Worm (Caenorhabditis elegans) whole organism, L2 larva: ENCODE data around the gene Y37E11AM.3.

ENCODE experiments used
- R02D3.7 ChIP-seq: fragments of 150-350 bp; optimal IDR thresholded peaks from 2 replicates; lab custom pipeline; 2014; ENCODE audit warnings: missing biosample characterization, missing genetic modification characterization
- ZK546.5 ChIP-seq: sonication (generic microtip); optimal IDR thresholded peaks from 2 replicates; lab custom pipeline; 2017; ENCODE audit warnings: missing biosample characterization, missing genetic modification characterization
- ceh-16 ChIP-seq: fragments of 150-350 bp; optimal IDR thresholded peaks from 2 replicates; lab custom pipeline; 2014; ENCODE audit warnings: missing biosample characterization, missing genetic modification characterization
- egl-27 ChIP-seq: sonication (generic microtip); optimal IDR thresholded peaks from 3 replicates; lab custom pipeline; 2017; ENCODE audit warnings: missing biosample characterization, missing genetic modification reagents, missing genetic modification characterization
- lin-13 ChIP-seq: fragments of 150-350 bp; optimal IDR thresholded peaks from 2 replicates; lab custom pipeline; 2014; ENCODE audit warnings: missing biosample characterization, missing genetic modification reagents, missing genetic modification characterization
- unc-39 ChIP-seq: fragments of 150-350 bp; optimal IDR thresholded peaks from 2 replicates; lab custom pipeline; 2014; ENCODE audit warnings: missing biosample characterization, missing genetic modification characterization
- zag-1 ChIP-seq: fragments of 150-350 bp; optimal IDR thresholded peaks from 2 replicates; lab custom pipeline; 2014; ENCODE audit warnings: missing biosample characterization, missing genetic modification characterization

DNA sequence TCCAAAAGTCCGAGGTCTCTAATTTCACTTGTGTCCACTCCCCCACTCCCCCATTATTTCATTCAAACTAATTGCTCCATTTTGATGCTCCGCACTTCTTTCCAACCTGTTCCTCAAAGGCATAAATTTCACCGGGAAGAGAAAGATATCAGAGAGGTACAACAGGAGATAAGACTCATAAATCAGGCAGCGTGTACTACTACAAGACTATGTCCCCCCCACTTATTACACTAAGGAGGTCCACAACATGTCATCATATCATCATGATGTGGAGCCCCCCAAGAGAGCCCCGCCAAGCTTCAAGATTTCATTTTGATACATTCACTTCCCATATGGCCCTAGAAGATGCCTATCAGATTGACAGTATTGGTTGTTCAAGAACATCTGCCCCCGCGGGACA, 46.5 kb upstream of the Y37E11AM.3 start:
- TF ChIP-seq egl-27 (tag; lab: Kevin White, UChicago) (no peak), ZK546.5 (no peak), lin-13 (GFP tag; lab: Kevin White, UChicago) (no peak), R02D3.7 (no peak), ceh-16 (no peak), unc-39 (tag; lab: Kevin White, UChicago) (no peak), zag-1 (no peak)
